Fruit fly (Drosophila melanogaster) whole organism, embryonic: ENCODE measurements around the gene dlt.

ENCODE experiments used
- Adf1 ChIP-seq: fragments of 200-800 bp; sonication (Bioruptor generic); IDR thresholded peaks from 2 replicates; pipeline ENCODE4 v1.3.6; 2022; ENCODE audit warnings: missing biosample characterization, missing genetic modification characterization
- B-H1 ChIP-seq: fragments of 200-800 bp; sonication (Bioruptor generic); IDR thresholded peaks from 3 replicates; pipeline ENCODE4 v1.3.6; 2022; ENCODE audit warnings: missing biosample characterization, missing genetic modification characterization
- BEAF-32 ChIP-seq: fragments of 200-800 bp; sonication (Bioruptor generic); optimal IDR thresholded peaks from 3 replicates; lab custom pipeline; 2017; ENCODE audit warnings: missing biosample characterization, missing genetic modification characterization, mild to moderate bottlenecking, moderate library complexity, missing genetic modification reagents
- CG10147 ChIP-seq: fragments of 200-800 bp; sonication (Bioruptor generic); optimal IDR thresholded peaks from 2 replicates; lab custom pipeline; 2019; ENCODE audit warnings: missing biosample characterization, mild to moderate bottlenecking, missing genetic modification characterization, moderate library complexity
- CG10267 ChIP-seq: fragments of 200-800 bp; sonication (Bioruptor generic); optimal IDR thresholded peaks from 2 replicates; lab custom pipeline; 2018; ENCODE audit warnings: missing biosample characterization, mild to moderate bottlenecking, missing genetic modification characterization, moderate library complexity
- CG11247 ChIP-seq: fragments of 200-800 bp; sonication (Bioruptor generic); IDR thresholded peaks from 2 replicates; pipeline ENCODE4 v1.3.6; 2022; ENCODE audit warnings: missing biosample characterization, missing genetic modification characterization
- CG17385 ChIP-seq: fragments of 200-800 bp; sonication (Bioruptor generic); optimal IDR thresholded peaks from 3 replicates; lab custom pipeline; 2018; ENCODE audit warnings: missing biosample characterization, mild to moderate bottlenecking, missing genetic modification characterization
- CG18619 ChIP-seq: fragments of 200-800 bp; sonication (Bioruptor generic); optimal IDR thresholded peaks from 3 replicates; lab custom pipeline; 2017; ENCODE audit warnings: missing biosample characterization, mild to moderate bottlenecking, missing genetic modification characterization
- CG2129 ChIP-seq: fragments of 200-800 bp; sonication (Bioruptor generic); IDR thresholded peaks from 2 replicates; pipeline ENCODE4 v1.3.6; 2022; ENCODE audit warnings: missing biosample characterization, missing genetic modification characterization; ENCODE audit not compliant: partially characterized antibody
- CG33213 ChIP-seq: fragments of 200-800 bp; sonication (Bioruptor generic); optimal IDR thresholded peaks from 3 replicates; lab custom pipeline; 2016; ENCODE audit warnings: missing biosample characterization, missing genetic modification characterization
- CG3995 ChIP-seq: fragments of 200-800 bp; sonication (Bioruptor generic); optimal IDR thresholded peaks from 3 replicates; lab custom pipeline; 2016; ENCODE audit warnings: missing biosample characterization, missing genetic modification characterization
- CG8089 ChIP-seq: fragments of 200-800 bp; sonication (Bioruptor generic); optimal IDR thresholded peaks from 3 replicates; lab custom pipeline; 2016; ENCODE audit warnings: missing biosample characterization, missing genetic modification characterization
- CG8388 ChIP-seq: fragments of 200-800 bp; sonication (Bioruptor generic); optimal IDR thresholded peaks from 2 replicates; lab custom pipeline; 2019; ENCODE audit warnings: missing biosample characterization, mild to moderate bottlenecking, missing genetic modification characterization, moderate library complexity
- CTCF ChIP-seq: fragments of 200-800 bp; sonication (Bioruptor generic); optimal IDR thresholded peaks from 2 replicates; lab custom pipeline; 2017; ENCODE audit warnings: missing biosample characterization, mild to moderate bottlenecking, missing genetic modification characterization, moderate library complexity
- Camta ChIP-seq: fragments of 200-800 bp; sonication (Bioruptor generic); optimal IDR thresholded peaks from 2 replicates; lab custom pipeline; 2016; ENCODE audit warnings: missing biosample characterization, missing genetic modification characterization
- D19A ChIP-seq: fragments of 200-800 bp; optimal IDR thresholded peaks from 3 replicates; lab custom pipeline; 2019; ENCODE audit warnings: missing biosample characterization, mild to moderate bottlenecking, missing genetic modification characterization, moderate library complexity
- Deaf1 ChIP-seq: fragments of 200-800 bp; optimal IDR thresholded peaks from 3 replicates; lab custom pipeline; 2019; ENCODE audit warnings: missing biosample characterization, mild to moderate bottlenecking, missing genetic modification characterization, moderate library complexity
- Dfd ChIP-seq, 2 experiments: fragments of >200 bp; optimal IDR thresholded peaks; 2 replicates each; lab custom pipeline; 2017; ENCODE audit warnings: missing biosample characterization in 2 of 2, missing genetic modification characterization in 2 of 2
- Dip3 ChIP-seq: fragments of 200-800 bp; sonication (Bioruptor generic); optimal IDR thresholded peaks from 3 replicates; lab custom pipeline; 2016; ENCODE audit warnings: missing biosample characterization, missing genetic modification characterization
- Dref ChIP-seq: fragments of 200-800 bp; sonication (Bioruptor generic); IDR thresholded peaks from 2 replicates; pipeline ENCODE4 v1.3.6; 2022; ENCODE audit warnings: missing biosample characterization, missing genetic modification characterization
- Drgx ChIP-seq: fragments of 200-800 bp; sonication (Bioruptor generic); IDR thresholded peaks from 2 replicates; pipeline ENCODE4 v1.3.6; 2022; ENCODE audit warnings: missing biosample characterization, missing genetic modification characterization
- ERR ChIP-seq: fragments of 200-800 bp; sonication (Bioruptor generic); optimal IDR thresholded peaks from 2 replicates; lab custom pipeline; 2016; ENCODE audit warnings: missing biosample characterization, missing genetic modification characterization
- MESR4 ChIP-seq: fragments of 200-800 bp; sonication (Bioruptor generic); optimal IDR thresholded peaks from 2 replicates; lab custom pipeline; 2018; ENCODE audit warnings: missing biosample characterization, mild to moderate bottlenecking, missing genetic modification characterization, moderate library complexity
- Myb ChIP-seq: fragments of 200-800 bp; sonication (Bioruptor generic); optimal IDR thresholded peaks from 2 replicates; lab custom pipeline; 2016; ENCODE audit warnings: missing biosample characterization, missing genetic modification characterization
- cas ChIP-seq: fragments of 200-800 bp; sonication (Bioruptor generic); IDR thresholded peaks from 2 replicates; pipeline ENCODE4 v1.3.6; 2022; ENCODE audit warnings: missing biosample characterization, missing genetic modification characterization
- crol ChIP-seq: fragments of 200-800 bp; sonication (Bioruptor generic); IDR thresholded peaks from 2 replicates; pipeline ENCODE4 v1.3.6; 2022; ENCODE audit warnings: missing biosample characterization, missing genetic modification characterization
- fd102C ChIP-seq: fragments of 200-800 bp; sonication (Bioruptor generic); optimal IDR thresholded peaks from 2 replicates; lab custom pipeline; 2018; ENCODE audit warnings: missing biosample characterization, mild to moderate bottlenecking, missing genetic modification characterization, moderate library complexity
- insv ChIP-seq, 2 experiments: fragments of 200-800 bp; sonication (Bioruptor generic); optimal IDR thresholded peaks; 3 replicates each; lab custom pipeline; 2016 to 2018; ENCODE audit warnings: missing biosample characterization in 2 of 2, missing genetic modification characterization in 2 of 2
- prd ChIP-seq, 3 experiments: fragments of >200 bp in 2 of 3; fragments of 200-800 bp in 1 of 3; sonication (Bioruptor generic) in 1 of 3; optimal IDR thresholded peaks in 2 of 3; IDR thresholded peaks in 1 of 3; 2 replicates in 2 of 3; 3 replicates in 1 of 3; pipeline versions ENCODE4 v1.3.6 to Lab custom; 2017 to 2022; ENCODE audit warnings: missing biosample characterization in 1 of 3, missing genetic modification characterization in 1 of 3
- ro ChIP-seq: fragments of 200-800 bp; sonication (Bioruptor generic); IDR thresholded peaks from 2 replicates; pipeline ENCODE4 v1.3.6; 2022; ENCODE audit warnings: missing biosample characterization, missing genetic modification characterization
- schlank ChIP-seq: fragments of 200-800 bp; sonication (Bioruptor generic); optimal IDR thresholded peaks from 2 replicates; lab custom pipeline; 2018; ENCODE audit warnings: missing biosample characterization, mild to moderate bottlenecking, missing genetic modification characterization
- sisA ChIP-seq: fragments of 200-800 bp; sonication (Bioruptor generic); IDR thresholded peaks from 2 replicates; pipeline ENCODE4 v1.3.6; 2022; ENCODE audit warnings: missing biosample characterization, missing genetic modification characterization
- slbo ChIP-seq: fragments of 200-800 bp; sonication (Bioruptor generic); IDR thresholded peaks from 2 replicates; pipeline ENCODE4 v1.3.6; 2022; ENCODE audit warnings: missing biosample characterization, missing genetic modification characterization
- vnd ChIP-seq: fragments of 200-800 bp; sonication (Bioruptor generic); IDR thresholded peaks from 3 replicates; pipeline ENCODE4 v1.3.6; 2022; ENCODE audit warnings: missing biosample characterization, missing genetic modification characterization; ENCODE audit not compliant: partially characterized antibody

Gene dlt

DNA sequence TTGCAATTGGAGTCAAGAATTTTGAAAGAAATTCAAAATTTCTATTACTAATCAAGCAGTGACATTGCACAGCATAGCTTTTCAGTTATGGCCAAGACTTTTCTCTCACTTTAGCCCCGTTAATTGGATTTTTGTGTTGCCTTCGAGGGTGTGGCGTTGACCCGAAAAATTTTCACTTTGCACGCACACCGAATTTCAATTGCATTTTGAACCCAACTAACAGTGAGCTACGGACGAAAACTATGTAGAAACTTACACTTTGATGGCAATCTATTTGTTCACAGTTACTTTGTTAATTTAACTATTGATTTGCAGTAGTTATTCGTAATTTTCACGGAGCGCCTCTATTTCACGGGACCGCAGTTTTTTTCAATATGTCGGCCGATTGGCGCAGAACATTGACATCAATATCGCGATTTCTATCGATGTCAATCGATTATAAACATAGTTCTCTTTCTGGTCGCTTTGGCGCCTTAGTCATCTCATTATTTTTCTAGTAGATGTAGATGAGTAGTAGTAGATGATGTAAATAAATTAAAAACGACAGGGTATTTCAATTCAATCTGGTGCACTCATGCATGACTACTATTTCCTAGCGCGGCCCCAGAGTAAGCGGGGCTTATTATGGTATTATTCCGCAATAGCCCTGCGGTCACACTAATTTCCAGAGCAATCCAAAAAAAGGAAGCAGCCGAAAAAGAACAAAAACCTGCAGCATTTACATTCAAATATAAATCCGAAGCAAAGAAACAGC lies at the start of gene dlt, which contains the start of the genes alpha-Spec and Cdc37 (continued):
- TF ChIP-seq cas (GFP tag; lab: Robert Waterston, UW) (no peak), CG10147 (GFP tag; lab: Kevin White, UChicago) (peak; percentile 27), CG3995 (GFP tag; lab: Kevin White, UChicago) (peak; percentile 52), ro (GFP tag; lab: Robert Waterston, UW) (no peak), Dip3 (GFP tag; lab: Kevin White, UChicago) (peak; percentile 16), CG11247 (GFP tag; lab: Robert Waterston, UW) (no peak), Dref (GFP tag; lab: Robert Waterston, UW) (peak; percentile 95), Myb (GFP tag; lab: Kevin White, UChicago) (peak; percentile 45), fd102C (GFP tag; lab: Kevin White, UChicago) (no peak), CG2129 (peak; percentile 38; the same call in 1 of the 2 replicates)

DNA sequence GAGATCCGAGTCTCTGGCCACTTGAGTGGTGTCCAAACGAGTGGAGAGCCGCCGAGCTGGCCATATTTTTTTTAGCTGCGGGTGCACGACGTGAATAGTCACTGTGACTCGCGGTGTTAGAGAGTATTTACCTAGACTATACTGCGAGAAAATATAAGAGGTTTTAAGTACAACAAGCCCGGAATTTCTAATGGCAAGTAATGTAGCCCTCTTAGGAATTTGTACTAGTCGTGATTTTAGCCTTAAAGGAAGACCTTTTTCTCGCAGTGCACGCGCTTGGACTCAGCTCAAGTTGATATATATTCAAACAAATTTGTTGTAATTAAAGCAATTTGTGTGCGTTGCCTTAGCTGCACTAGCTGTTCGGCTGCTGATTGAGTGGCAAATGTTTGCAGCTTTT lies 49.5 kb upstream of the dlt start:
- TF ChIP-seq D19A (tag; lab: Kevin White, UChicago) (no peak), insv (GFP tag; optimal IDR thresholded peaks at IDR 0.05; lab: Kevin White, UChicago) (no peak), CG8388 (GFP tag; lab: Kevin White, UChicago) (no peak), MESR4 (GFP tag; lab: Kevin White, UChicago) (no peak), Adf1 (GFP tag; lab: Robert Waterston, UW) (no peak), CG10267 (tag; lab: Kevin White, UChicago) (no peak), Drgx (GFP tag; lab: Robert Waterston, UW) (peak; percentile 86), BEAF-32 (no peak), CG17385 (GFP tag; lab: Kevin White, UChicago) (no peak), crol (GFP tag; lab: Robert Waterston, UW) (no peak), vnd (GFP tag; lab: Robert Waterston, UW) (no peak), prd (optimal IDR thresholded peaks at IDR 0.05; lab: Kevin White, UChicago) (no peak), prd (GFP tag; IDR thresholded peaks at IDR 0.05; lab: Robert Waterston, UW) (0 out of 3 replicates have a peak, but pooled peaks have one; percentile 8), Camta (no peak), CTCF (GFP tag; lab: Kevin White, UChicago) (no peak), Dfd (GFP tag; optimal IDR thresholded peaks at IDR 0.05; lab: Kevin White, UChicago) (no peak), slbo (0 out of 2 replicates have a peak, but pooled peaks have one; percentile 14), B-H1 (GFP tag; lab: Robert Waterston, UW) (no peak)

DNA sequence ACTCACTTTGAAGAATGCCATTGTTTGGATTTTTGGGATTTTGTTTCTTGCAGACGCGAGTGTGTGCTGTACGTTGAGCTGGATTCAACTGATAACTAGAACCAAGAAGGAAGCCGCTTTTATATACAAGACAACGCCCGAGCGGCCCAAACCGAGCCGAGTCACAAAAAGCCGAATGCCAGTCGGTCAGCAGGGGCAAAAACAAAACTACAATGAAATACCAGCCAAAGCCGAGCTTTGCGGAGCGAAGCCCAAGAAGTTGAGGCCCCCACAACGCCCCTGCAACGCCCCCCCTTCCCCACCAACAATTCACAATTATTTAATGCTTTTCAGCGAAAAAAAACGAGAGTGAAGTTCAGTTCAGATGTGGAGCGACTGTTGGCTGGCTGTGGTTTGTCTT lies 46.9 kb upstream of the dlt start, which contains the start of gene Cpr62Bc:
TSS of gene Cpr62Bc (minus strand) at position 101 of the 400 bp plus-strand sequence.
- TF ChIP-seq CG18619 (GFP tag; lab: Kevin White, UChicago) (no peak), CG8089 (GFP tag; lab: Kevin White, UChicago) (no peak), CG33213 (no peak), schlank (tag; lab: Kevin White, UChicago) (no peak), Deaf1 (tag; lab: Kevin White, UChicago) (peak; percentile 80), ERR (GFP tag; lab: Kevin White, UChicago) (no peak)
- TF ChIP-seq, all 482 proteins: peak for 1

DNA sequence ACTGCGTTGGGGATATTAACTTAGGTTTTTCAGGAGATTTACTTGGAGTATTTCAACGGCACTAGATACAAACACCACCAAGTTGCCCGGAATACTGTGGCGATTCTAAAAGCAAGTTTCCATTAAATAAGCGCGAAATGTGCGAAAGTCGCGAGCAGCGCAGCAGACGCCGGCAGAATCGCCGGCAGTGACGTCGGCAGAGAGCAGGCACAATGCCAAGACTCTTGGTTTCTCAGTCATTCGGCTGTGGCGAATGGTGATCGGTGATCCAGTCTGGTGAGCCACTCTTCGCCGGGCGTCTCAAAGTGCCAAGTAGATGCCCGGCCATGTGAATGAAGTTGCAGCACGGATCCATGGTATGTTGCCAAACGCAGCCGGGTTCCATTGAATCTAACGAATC lies 39.9 kb upstream of the dlt start, which contains the start of gene Cpr62Bb:
TSS of gene Cpr62Bb (minus strand) at position 101 of the 400 bp plus-strand sequence.
- peak; percentile 10; the same call in 1 of the 2 replicates for TF ChIP-seq Adf1 (GFP tag; lab: Robert Waterston, UW)
- TF ChIP-seq sisA (GFP tag; lab: Robert Waterston, UW) = no peak
